Worm (Caenorhabditis elegans) whole organism, L4/young adult: ENCODE data around the gene prdm-14.

Experiments
- W03F9.2 ChIP-seq: fragments of 150-350 bp; optimal IDR thresholded peaks from 2 replicates; lab custom pipeline; 2014; ENCODE audit warnings: missing biosample characterization, missing genetic modification characterization
- dao-5 ChIP-seq: sonication (generic microtip); optimal IDR thresholded peaks from 2 replicates; lab custom pipeline; 2016; ENCODE audit warnings: missing genotype, missing genetic modification characterization, moderate library complexity, missing compliant biosample characterization
- him-1 ChIP-seq: sonication (generic microtip); optimal IDR thresholded peaks from 2 replicates; lab custom pipeline; 2016; ENCODE audit warnings: missing genotype, missing genetic modification reagents, missing genetic modification characterization, missing compliant biosample characterization

Gene prdm-14

ce11 chrX:9045913-9046312 lies at the start of gene prdm-14:
TSS of gene prdm-14 (plus strand) at chrX:9046213.
- no peak for TF ChIP-seq him-1

ce11 chrX:8996496-8997116 lies 49.4 kb upstream of the prdm-14 start:
- TF ChIP-seq W03F9.2 (tag; lab: Kevin White, UChicago) (no peak), dao-5 (tag; lab: Kevin White, UChicago) (no peak), him-1 (no peak)

ce11 chrX:8997450-8998075 lies 48.5 kb upstream of the prdm-14 start, which contains the start of gene C24A3.2:
TSS of gene C24A3.2 (plus strand) at chrX:8997500.
- TF ChIP-seq him-1 (no peak), W03F9.2 (tag; lab: Kevin White, UChicago) (no peak), dao-5 (tag; lab: Kevin White, UChicago) (no peak)

ce11 chrX:8998809-8999208 lies 47.2 kb upstream of the prdm-14 start, which contains the start of gene C24A3.1:
TSS of gene C24A3.1 (plus strand) at chrX:8999071.
- TF ChIP-seq dao-5 (tag; lab: Kevin White, UChicago) (no peak), W03F9.2 (tag; lab: Kevin White, UChicago) (no peak), him-1 (no peak)

- no peak for TF ChIP-seq W03F9.2 (tag; lab: Kevin White, UChicago)
Measured at ce11 chrX:9010418-9010817, 35.6 kb upstream of the prdm-14 start, which contains the start of gene C24A3.9. TSS of gene C24A3.9 (minus strand) at chrX:9010518.

ce11 chrX:9011471-9011870 lies 34.5 kb upstream of the prdm-14 start:
- no peak for TF ChIP-seq W03F9.2 (tag; lab: Kevin White, UChicago)

ce11 chrX:9014451-9014850 lies 31.6 kb upstream of the prdm-14 start:
- TF ChIP-seq him-1 (no peak), W03F9.2 (tag; lab: Kevin White, UChicago) (no peak), dao-5 (tag; lab: Kevin White, UChicago) (no peak)

ce11 chrX:9015420-9015819 lies 30.6 kb upstream of the prdm-14 start, which contains the start of gene T25B6.4:
TSS of gene T25B6.4 (plus strand) at chrX:9015720.
- TF ChIP-seq W03F9.2 (tag; lab: Kevin White, UChicago) (no peak), him-1 (no peak), dao-5 (tag; lab: Kevin White, UChicago) (no peak)

- no peak for TF ChIP-seq him-1
- TF ChIP-seq W03F9.2 (tag; lab: Kevin White, UChicago) = no peak
- no peak for TF ChIP-seq dao-5 (tag; lab: Kevin White, UChicago)
Measured at ce11 chrX:9021645-9022044, 24.4 kb upstream of the prdm-14 start, which contains the start of gene T25B6.5. TSS of gene T25B6.5 (minus strand) at chrX:9021745.

- TF ChIP-seq him-1 = no peak
- TF ChIP-seq dao-5 (tag; lab: Kevin White, UChicago) = no peak
- TF ChIP-seq W03F9.2 (tag; lab: Kevin White, UChicago) = no peak
Measured at ce11 chrX:9022779-9023178, 23.2 kb upstream of the prdm-14 start, which contains the start of gene T25B6.6. TSS of gene T25B6.6 (minus strand) at chrX:9022879.

- TF ChIP-seq him-1 (no peak), dao-5 (tag; lab: Kevin White, UChicago) (no peak), W03F9.2 (tag; lab: Kevin White, UChicago) (no peak)
Measured at ce11 chrX:9023816-9024215, 22.2 kb upstream of the prdm-14 start.

- TF ChIP-seq him-1 = peak; percentile 38
- peak; percentile 80 for TF ChIP-seq dao-5 (tag; lab: Kevin White, UChicago)
- no peak for TF ChIP-seq W03F9.2 (tag; lab: Kevin White, UChicago)
Measured at ce11 chrX:9024270-9024669, 21.7 kb upstream of the prdm-14 start.

ce11 chrX:9025484-9025883 lies 20.5 kb upstream of the prdm-14 start:
- TF ChIP-seq dao-5 (tag; lab: Kevin White, UChicago) = no peak
- no peak for TF ChIP-seq W03F9.2 (tag; lab: Kevin White, UChicago)
- TF ChIP-seq him-1 = no peak

ce11 chrX:9027304-9027703 lies 18.7 kb upstream of the prdm-14 start, which contains the start of gene T25B6.3:
TSS of gene T25B6.3 (plus strand) at chrX:9027604.
- TF ChIP-seq him-1 = no peak
- TF ChIP-seq W03F9.2 (tag; lab: Kevin White, UChicago) = no peak
- no peak for TF ChIP-seq dao-5 (tag; lab: Kevin White, UChicago)
